Worm (Caenorhabditis elegans) whole organism, L3 larva: ENCODE measurements around the gene ufd-3.

Experiments used
- ZK546.5 ChIP-seq: sonication (generic microtip); optimal IDR thresholded peaks from 2 replicates; lab custom pipeline; 2017; ENCODE audit warnings: missing biosample characterization, missing genetic modification characterization
- aly-2 ChIP-seq: fragments of 150-350 bp; optimal IDR thresholded peaks from 2 replicates; lab custom pipeline; 2014; ENCODE audit warnings: missing biosample characterization, missing genetic modification characterization
- elt-2 ChIP-seq: sonication (generic microtip); optimal IDR thresholded peaks from 2 replicates; lab custom pipeline; 2016; ENCODE audit warnings: missing genetic modification reagents, mild to moderate bottlenecking, missing genetic modification characterization, missing compliant biosample characterization
- elt-3 ChIP-seq, 3 experiments: fragments of 150-350 bp in 1 of 3; sonication (generic microtip) in 2 of 3; optimal IDR thresholded peaks; 2 replicates in 2 of 3; 4 replicates in 1 of 3; lab custom pipeline; 2014 to 2017; ENCODE audit warnings: missing biosample characterization in 3 of 3, missing genetic modification characterization in 3 of 3
- mdl-1 ChIP-seq: fragments of 150-350 bp; optimal IDR thresholded peaks from 2 replicates; lab custom pipeline; 2014; ENCODE audit warnings: missing biosample characterization, missing genetic modification characterization
- nhr-11 ChIP-seq: fragments of 150-350 bp; optimal IDR thresholded peaks from 2 replicates; lab custom pipeline; 2014; ENCODE audit warnings: missing biosample characterization, missing genetic modification characterization
- nhr-237 ChIP-seq: fragments of 150-350 bp; optimal IDR thresholded peaks from 2 replicates; lab custom pipeline; 2014; ENCODE audit warnings: missing biosample characterization, missing genetic modification characterization
- zag-1 ChIP-seq: fragments of 150-350 bp; optimal IDR thresholded peaks from 2 replicates; lab custom pipeline; 2014; ENCODE audit warnings: missing biosample characterization, missing genetic modification characterization

DNA sequence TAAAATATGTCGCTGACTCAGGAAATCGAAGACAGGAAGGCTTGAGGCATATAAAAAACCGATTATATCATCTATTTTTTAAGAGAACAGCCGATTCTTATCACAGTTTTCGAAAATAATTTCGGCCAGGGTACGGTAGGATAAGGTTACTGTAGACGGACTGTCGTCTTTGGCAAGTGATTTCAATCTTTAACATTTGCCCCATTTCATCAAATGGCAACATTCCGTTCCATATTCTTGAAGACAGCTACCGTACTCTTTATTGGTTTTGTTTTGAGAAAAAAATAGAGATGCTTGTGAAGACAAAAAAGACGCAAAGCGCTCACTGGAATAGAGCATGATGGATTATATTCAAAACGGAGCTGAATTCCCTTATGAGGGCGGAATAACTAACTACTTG, 41.8 kb upstream of the ufd-3 start:
- TF ChIP-seq mdl-1 (no peak), nhr-237 (tag; lab: Kevin White, UChicago) (no peak), ZK546.5 (no peak), aly-2 (tag; lab: Kevin White, UChicago) (no peak), nhr-11 (no peak), elt-3 (tag; optimal IDR thresholded peaks at IDR 0.05; lab: Kevin White, UChicago) (no peak), zag-1 (tag; lab: Kevin White, UChicago) (no peak), elt-2 (tag; lab: Kevin White, UChicago) (no peak)
